Fruit fly (Drosophila melanogaster) whole organism, prepupa: Measurements from ENCODE around the gene CG9592.

Experiments
- CG10669 ChIP-seq: fragments of 200-800 bp; sonication (Bioruptor generic); optimal IDR thresholded peaks from 3 replicates; lab custom pipeline; 2018; ENCODE audit warnings: missing biosample characterization, mild to moderate bottlenecking, missing genetic modification characterization, moderate library complexity
- CG11294 ChIP-seq: fragments of 200-800 bp; sonication (Bioruptor generic); IDR thresholded peaks from 2 replicates; pipeline ENCODE4 v1.3.6; 2022; ENCODE audit warnings: missing biosample characterization, missing genetic modification characterization
- CG11762 ChIP-seq: fragments of 200-800 bp; sonication (Bioruptor generic); optimal IDR thresholded peaks from 3 replicates; lab custom pipeline; 2016; ENCODE audit warnings: missing biosample characterization, missing genetic modification characterization; ENCODE audit not compliant: insufficient read depth
- CG11902 ChIP-seq: fragments of 200-800 bp; sonication (Bioruptor generic); optimal IDR thresholded peaks from 3 replicates; lab custom pipeline; 2016; ENCODE audit warnings: missing biosample characterization, missing genetic modification characterization
- CG15336 ChIP-seq: fragments of 200-800 bp; sonication (Bioruptor generic); IDR thresholded peaks from 2 replicates; pipeline ENCODE4 v1.3.6; 2022; ENCODE audit warnings: missing biosample characterization, missing genetic modification characterization
- CG3032 ChIP-seq: fragments of 200-800 bp; optimal IDR thresholded peaks from 2 replicates; lab custom pipeline; 2019; ENCODE audit warnings: missing biosample characterization, mild to moderate bottlenecking, missing genetic modification characterization, moderate library complexity
- CG31627 ChIP-seq: fragments of 200-800 bp; sonication (Bioruptor generic); optimal IDR thresholded peaks from 3 replicates; lab custom pipeline; 2016; ENCODE audit warnings: missing biosample characterization, missing genetic modification characterization
- CG32006 ChIP-seq: fragments of 200-800 bp; sonication (Bioruptor generic); optimal IDR thresholded peaks from 3 replicates; lab custom pipeline; 2017; ENCODE audit warnings: missing biosample characterization, mild to moderate bottlenecking, missing genetic modification characterization
- CG34406 ChIP-seq: fragments of 200-800 bp; sonication (Bioruptor generic); optimal IDR thresholded peaks from 3 replicates; lab custom pipeline; 2016; ENCODE audit warnings: missing biosample characterization, missing genetic modification characterization
- CG4318 ChIP-seq: fragments of 200-800 bp; sonication (Bioruptor generic); optimal IDR thresholded peaks from 3 replicates; lab custom pipeline; 2017; ENCODE audit warnings: missing biosample characterization, mild to moderate bottlenecking, missing genetic modification characterization
- CG6163 ChIP-seq: fragments of 200-800 bp; sonication (Bioruptor generic); IDR thresholded peaks from 3 replicates; pipeline ENCODE4 v1.3.6; 2022; ENCODE audit warnings: missing biosample characterization, missing genetic modification characterization
- CG6276 ChIP-seq: fragments of 200-800 bp; sonication (Bioruptor generic); optimal IDR thresholded peaks from 2 replicates; lab custom pipeline; 2017; ENCODE audit warnings: missing biosample characterization, mild to moderate bottlenecking, missing genetic modification characterization
- CG6808 ChIP-seq: fragments of 200-800 bp; sonication (Bioruptor generic); optimal IDR thresholded peaks from 3 replicates; lab custom pipeline; 2017; ENCODE audit warnings: missing biosample characterization, missing genetic modification characterization, mild to moderate bottlenecking, moderate library complexity, missing genetic modification reagents
- CG6854 ChIP-seq: fragments of 200-800 bp; sonication (Bioruptor generic); optimal IDR thresholded peaks from 2 replicates; lab custom pipeline; 2017; ENCODE audit warnings: missing biosample characterization, mild to moderate bottlenecking, missing genetic modification characterization
- CG8119 ChIP-seq: fragments of 200-800 bp; sonication (Bioruptor generic); IDR thresholded peaks from 3 replicates; pipeline ENCODE4 v1.3.6; 2022; ENCODE audit warnings: missing biosample characterization, missing genetic modification characterization
- CG8319 ChIP-seq: fragments of 200-800 bp; sonication (Bioruptor generic); optimal IDR thresholded peaks from 3 replicates; lab custom pipeline; 2016; ENCODE audit warnings: missing biosample characterization, missing genetic modification characterization
- CG8632 ChIP-seq: fragments of 200-800 bp; sonication (Bioruptor generic); optimal IDR thresholded peaks from 3 replicates; lab custom pipeline; 2016; ENCODE audit warnings: missing biosample characterization, missing genetic modification characterization
- Eip78C ChIP-seq: fragments of 200-800 bp; sonication (Bioruptor generic); peaks from one replicate; lab custom pipeline; 2016; ENCODE audit warnings: missing biosample characterization, missing genetic modification characterization
- Eip93F ChIP-seq: fragments of 200-800 bp; sonication (Bioruptor generic); optimal IDR thresholded peaks from 2 replicates; lab custom pipeline; 2016; ENCODE audit warnings: missing biosample characterization, mild to moderate bottlenecking, missing genetic modification characterization
- Ets21C ChIP-seq: fragments of 200-800 bp; sonication (Bioruptor generic); optimal IDR thresholded peaks from 3 replicates; lab custom pipeline; 2016; ENCODE audit warnings: missing biosample characterization, missing genetic modification characterization
- Ets96B ChIP-seq: fragments of 200-800 bp; optimal IDR thresholded peaks from 2 replicates; lab custom pipeline; 2019; ENCODE audit warnings: missing biosample characterization, mild to moderate bottlenecking, missing genetic modification characterization, moderate library complexity
- Hr39 ChIP-seq: fragments of 200-800 bp; sonication (Bioruptor generic); optimal IDR thresholded peaks from 2 replicates; lab custom pipeline; 2016; ENCODE audit warnings: missing biosample characterization, missing genetic modification characterization
- Hr4 ChIP-seq: fragments of 200-800 bp; sonication (Bioruptor generic); optimal IDR thresholded peaks from 3 replicates; lab custom pipeline; 2016; ENCODE audit warnings: missing biosample characterization, missing genetic modification characterization
- Smox ChIP-seq: fragments of 200-800 bp; sonication (Bioruptor generic); optimal IDR thresholded peaks from 3 replicates; lab custom pipeline; 2016; ENCODE audit warnings: missing biosample characterization, missing genetic modification characterization
- Sox14 ChIP-seq: fragments of 200-800 bp; sonication (Bioruptor generic); optimal IDR thresholded peaks from 3 replicates; lab custom pipeline; 2016; ENCODE audit warnings: missing biosample characterization, missing genetic modification characterization
- Sox15 ChIP-seq: fragments of 200-800 bp; sonication (Bioruptor generic); optimal IDR thresholded peaks from 3 replicates; lab custom pipeline; 2016; ENCODE audit warnings: missing biosample characterization, missing genetic modification characterization
- achi ChIP-seq: fragments of 200-800 bp; sonication (Bioruptor generic); optimal IDR thresholded peaks from 3 replicates; lab custom pipeline; 2016; ENCODE audit warnings: missing biosample characterization, missing genetic modification characterization
- dac ChIP-seq: fragments of 200-800 bp; sonication (Bioruptor generic); optimal IDR thresholded peaks from 2 replicates; lab custom pipeline; 2017; ENCODE audit warnings: missing biosample characterization, mild to moderate bottlenecking, missing genetic modification characterization
- dsx ChIP-seq: fragments of 200-800 bp; optimal IDR thresholded peaks from 3 replicates; lab custom pipeline; 2019; ENCODE audit warnings: missing biosample characterization, mild to moderate bottlenecking, missing genetic modification characterization, moderate library complexity; ENCODE audit not compliant: poor library complexity, severe bottlenecking
- esn ChIP-seq: fragments of 200-800 bp; sonication (Bioruptor generic); optimal IDR thresholded peaks from 2 replicates; lab custom pipeline; 2016; ENCODE audit warnings: missing biosample characterization, mild to moderate bottlenecking, missing genetic modification characterization, moderate library complexity
- fd59A ChIP-seq: fragments of 200-800 bp; sonication (Bioruptor generic); optimal IDR thresholded peaks from 2 replicates; lab custom pipeline; 2017; ENCODE audit warnings: missing biosample characterization, mild to moderate bottlenecking, missing genetic modification characterization, missing genetic modification reagents
- fkh ChIP-seq: fragments of 200-800 bp; sonication (Bioruptor generic); optimal IDR thresholded peaks from 3 replicates; lab custom pipeline; 2017; ENCODE audit warnings: missing biosample characterization, mild to moderate bottlenecking, missing genetic modification characterization, moderate library complexity
- lz ChIP-seq: fragments of 200-800 bp; sonication (Bioruptor generic); optimal IDR thresholded peaks from 3 replicates; lab custom pipeline; 2016; ENCODE audit warnings: missing biosample characterization, missing genetic modification characterization
- net ChIP-seq: fragments of 200-800 bp; sonication (Bioruptor generic); optimal IDR thresholded peaks from 3 replicates; lab custom pipeline; 2016; ENCODE audit warnings: missing biosample characterization, missing genetic modification characterization
- pdm3 ChIP-seq: fragments of 200-800 bp; sonication (Bioruptor generic); optimal IDR thresholded peaks from 3 replicates; lab custom pipeline; 2016; ENCODE audit warnings: missing biosample characterization, missing genetic modification characterization
- spab ChIP-seq: fragments of 200-800 bp; sonication (Bioruptor generic); optimal IDR thresholded peaks from 2 replicates; lab custom pipeline; 2017; ENCODE audit warnings: missing biosample characterization, mild to moderate bottlenecking, missing genetic modification characterization, missing genetic modification reagents
- ss ChIP-seq, 2 experiments: fragments of 200-800 bp; sonication (Bioruptor generic); optimal IDR thresholded peaks; 2 replicates in 1 of 2; 3 replicates in 1 of 2; lab custom pipeline; 2017 to 2018; ENCODE audit warnings: mild to moderate bottlenecking in 2 of 2, missing biosample characterization in 2 of 2, missing genetic modification characterization in 2 of 2, moderate library complexity in 1 of 2
- svp ChIP-seq: fragments of 200-800 bp; sonication (Bioruptor generic); peaks from one replicate; lab custom pipeline; 2016; ENCODE audit warnings: missing biosample characterization, missing genetic modification characterization
- vri ChIP-seq: fragments of 200-800 bp; sonication (Bioruptor generic); optimal IDR thresholded peaks from 3 replicates; lab custom pipeline; 2016; ENCODE audit warnings: missing biosample characterization, mild to moderate bottlenecking, missing genetic modification characterization

The CG9592 gene

DNA sequence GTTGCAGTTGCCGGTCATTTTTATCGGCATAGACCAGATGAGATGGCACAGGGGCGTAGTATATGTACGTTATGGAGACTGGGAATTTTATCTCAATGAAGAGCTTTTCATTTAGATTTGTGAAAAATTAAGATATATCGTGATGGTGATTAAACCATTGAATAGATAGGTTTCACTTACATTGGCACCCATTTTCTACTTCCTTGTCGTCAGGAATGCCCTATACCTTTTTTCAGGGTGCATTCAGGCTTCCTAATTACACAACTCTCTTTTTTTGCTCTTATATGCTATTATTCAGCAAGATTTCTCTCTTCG lies 35.3 kb downstream of the CG9592 start (continued):
- peak; percentile 97 to 98 for TF ChIP-seq ss (GFP tag; optimal IDR thresholded peaks at IDR 0.05; lab: Kevin White, UChicago)
- TF ChIP-seq achi (GFP tag; lab: Kevin White, UChicago), result peak; percentile 96
- peak; percentile 91 for TF ChIP-seq CG6276 (GFP tag; lab: Kevin White, UChicago)
- no peak for TF ChIP-seq Ets21C (GFP tag; lab: Kevin White, UChicago)
- TF ChIP-seq CG31627 (GFP tag; lab: Kevin White, UChicago), result peak; percentile 33
- TF ChIP-seq CG15336 (GFP tag; lab: Robert Waterston, UW), result peak; percentile 95
- peak; percentile 85 for TF ChIP-seq Sox15 (GFP tag; lab: Kevin White, UChicago)
- TF ChIP-seq spab, result peak; percentile 98
- TF ChIP-seq CG8319 (GFP tag; lab: Kevin White, UChicago), result peak; percentile 93
- peak; percentile 80 for TF ChIP-seq CG11294 (GFP tag; lab: Robert Waterston, UW)
- peak; percentile 96 for TF ChIP-seq CG6808 (GFP tag; lab: Kevin White, UChicago)
- peak; percentile 26 for TF ChIP-seq vri (GFP tag; lab: Kevin White, UChicago)
- TF ChIP-seq dsx (GFP tag; lab: Kevin White, UChicago), result peak; percentile 97
- peak; percentile 93 for TF ChIP-seq CG11762 (GFP tag; lab: Kevin White, UChicago)
- TF ChIP-seq Ets96B (tag; lab: Kevin White, UChicago), result peak; percentile 98
- TF ChIP-seq CG11902 (GFP tag; lab: Kevin White, UChicago), result peak; percentile 85
- peak; percentile 94 for TF ChIP-seq net
- peak; percentile 89 for TF ChIP-seq CG34406 (GFP tag; lab: Kevin White, UChicago)
- peak; percentile 76 for TF ChIP-seq lz (GFP tag; lab: Kevin White, UChicago)
- TF ChIP-seq CG8119 (GFP tag; lab: Robert Waterston, UW), result peak; percentile 94
- TF ChIP-seq CG4318 (GFP tag; lab: Kevin White, UChicago), result peak; percentile 90
- TF ChIP-seq esn, result peak; percentile 76
- TF ChIP-seq CG6854 (GFP tag; lab: Kevin White, UChicago), result no peak
- TF ChIP-seq fd59A, result peak; percentile 96
- TF ChIP-seq dac (GFP tag; lab: Kevin White, UChicago), result peak; percentile 90
- TF ChIP-seq fkh (GFP tag; lab: Kevin White, UChicago), result no peak
- peak; percentile 95 for TF ChIP-seq Sox14 (GFP tag; lab: Kevin White, UChicago)
- peak; percentile 51 for TF ChIP-seq Smox
- TF ChIP-seq Hr39, result peak; percentile 54
- peak; percentile 98 for TF ChIP-seq CG6163 (GFP tag; lab: Robert Waterston, UW)
- peak; percentile 91 for TF ChIP-seq CG8632 (GFP tag; lab: Kevin White, UChicago)
- TF ChIP-seq CG10669 (GFP tag; lab: Kevin White, UChicago), result peak; percentile 97
- peak; percentile 94 for TF ChIP-seq CG3032 (tag; lab: Kevin White, UChicago)
- TF ChIP-seq Eip93F (GFP tag; lab: Kevin White, UChicago), result no peak
- peak; percentile 65 for TF ChIP-seq svp (GFP tag; lab: Kevin White, UChicago)
- peak; percentile 94 for TF ChIP-seq Hr4 (GFP tag; lab: Kevin White, UChicago)

DNA sequence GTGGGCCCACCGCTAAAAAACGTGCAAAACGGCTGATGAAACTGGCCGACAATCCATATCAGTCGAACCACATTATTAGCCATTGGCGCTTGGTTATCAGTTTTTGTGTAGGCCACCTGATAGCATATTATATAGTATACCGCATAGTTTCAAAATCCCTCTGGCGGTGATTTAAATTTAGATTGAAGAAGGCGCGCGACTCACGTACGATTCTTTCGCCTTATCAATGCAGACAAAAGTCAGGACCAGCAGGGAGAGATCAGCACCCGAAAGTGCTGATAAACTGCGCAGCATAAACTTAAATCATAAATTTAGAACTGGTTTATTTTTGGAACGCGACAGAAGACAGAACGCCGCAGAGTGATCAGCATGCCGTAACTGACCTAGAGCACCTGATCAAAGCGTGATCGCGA lies 36.3 kb downstream of the CG9592 start:
- TF ChIP-seq esn (no peak), Eip78C (GFP tag; lab: Kevin White, UChicago) (peak; percentile 53)
- TF ChIP-seq, all 60 proteins: peak for 1

- TF ChIP-seq CG32006 (GFP tag; lab: Kevin White, UChicago) (peak; percentile 3), ss (GFP tag; optimal IDR thresholded peaks at IDR 0.05; lab: Kevin White, UChicago) (peak in 1 of 2 experiments; percentile 16), CG6808 (GFP tag; lab: Kevin White, UChicago) (peak; percentile 20), pdm3 (no peak), fkh (GFP tag; lab: Kevin White, UChicago) (peak; percentile 95), Eip78C (GFP tag; lab: Kevin White, UChicago) (peak; percentile 35), dsx (GFP tag; lab: Kevin White, UChicago) (peak; percentile 26), svp (GFP tag; lab: Kevin White, UChicago) (peak; percentile 37), CG3032 (tag; lab: Kevin White, UChicago) (no peak)
- TF ChIP-seq, all 60 proteins: peak for 7
Measured at dm6 chr3L:14555052-14555451, 37.4 kb downstream of the CG9592 start.
